Fruit fly (Drosophila melanogaster): ENCODE measurements around the gene CG34266.

- TF ChIP-seq D1 (tag; optimal IDR thresholded peaks at IDR 0.05) = no peak
- no peak for TF ChIP-seq CG34367 (tag; optimal IDR thresholded peaks at IDR 0.05)
- no peak for TF ChIP-seq EcR (GFP tag; optimal IDR thresholded peaks at IDR 0.05)
- no peak for TF ChIP-seq gl (tag; optimal IDR thresholded peaks at IDR 0.05)
- no peak for TF ChIP-seq Ets98B (GFP tag; IDR thresholded peaks at IDR 0.05)
- TF ChIP-seq CG9948 (tag; optimal IDR thresholded peaks at IDR 0.05) = no peak
- no peak for TF ChIP-seq fd96Ca (GFP tag; IDR thresholded peaks at IDR 0.05)
- TF ChIP-seq CG4496 (GFP tag; IDR thresholded peaks at IDR 0.05) = no peak
- TF ChIP-seq CG14655 (GFP tag; optimal IDR thresholded peaks at IDR 0.05) = no peak
- TF ChIP-seq rn (GFP tag; IDR thresholded peaks at IDR 0.05) = no peak
- TF ChIP-seq CG32121 (GFP tag; IDR thresholded peaks at IDR 0.05) = no peak
- TF ChIP-seq CG12605 (GFP tag; IDR thresholded peaks at IDR 0.05) = no peak
- TF ChIP-seq CG8301 (tag; optimal IDR thresholded peaks at IDR 0.05) = no peak
- TF ChIP-seq CG15710 (tag; optimal IDR thresholded peaks at IDR 0.05) = no peak
Measured at dm6 chr3L:4677532-4677931, at the start of gene CG34266.
